Worm (Caenorhabditis elegans): ENCODE measurements around the gene M01F1.9.

- TF ChIP-seq saeg-2 (GFP tag; IDR thresholded peaks at IDR 0.05), result no peak
- no peak for TF ChIP-seq nhr-76 (tag; optimal IDR thresholded peaks at IDR 0.05)
- no peak for TF ChIP-seq fos-1 (tag; optimal IDR thresholded peaks at IDR 0.05)
- no peak for TF ChIP-seq nhr-11 (tag; optimal IDR thresholded peaks at IDR 0.05)
- no peak for TF ChIP-seq skn-1 (tag; optimal IDR thresholded peaks at IDR 0.05)
- no peak for TF ChIP-seq nhr-25 (tag; optimal IDR thresholded peaks at IDR 0.05; ENCODE audit: borderline replicate concordance, insufficient read depth)
- TF ChIP-seq pqm-1 (tag; optimal IDR thresholded peaks at IDR 0.05), result no peak
- no peak for TF ChIP-seq aly-2 (tag; optimal IDR thresholded peaks at IDR 0.05)
- no peak for TF ChIP-seq ama-1 (optimal IDR thresholded peaks at IDR 0.05)
Observed at ce11 chrIII:3502215-3502838, 3.5 kb upstream of the M01F1.9 start, which contains the start of gene M01F1.8.

Measured in whole organism, L4 larva.